Worm (Caenorhabditis elegans): Measurements from ENCODE around the gene F53E10.6.
A peak's percentile ranks its signal among the peaks of the same experiment; 100 is the strongest.

The F53E10.6 gene

DNA sequence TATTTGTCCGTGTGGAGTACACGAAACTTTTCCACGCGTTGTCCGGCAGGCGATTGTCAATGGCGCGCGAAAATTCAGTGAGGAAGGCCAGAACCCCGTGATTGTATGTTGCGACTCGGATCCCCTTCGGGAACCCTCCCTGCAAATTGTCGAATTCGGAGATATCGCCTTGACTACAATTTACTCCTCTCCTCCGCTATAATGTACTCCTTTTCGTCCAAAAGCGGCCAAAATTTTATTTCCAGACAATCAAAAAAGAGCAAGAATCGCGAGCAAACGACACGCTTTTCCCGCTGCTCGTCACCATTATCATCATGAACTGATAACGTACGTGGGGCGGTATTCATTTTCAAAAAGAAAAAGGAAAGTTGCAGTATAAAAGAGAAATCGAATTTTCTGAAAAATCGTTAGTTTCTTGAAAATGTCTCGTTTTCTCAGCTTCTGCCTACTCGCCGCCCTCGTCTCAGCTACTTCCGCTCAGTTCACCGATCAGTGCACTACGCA is 10.6 kb downstream of the F53E10.6 start, which contains the start of gene irg-3:
TSS of gene irg-3 (plus strand) at position 419 of the 504 bp plus-strand sequence.
- 0 out of 2 replicates have a peak, but pooled peaks have one; percentile 26 for TF ChIP-seq dox-1 (GFP tag; IDR thresholded peaks at IDR 0.05)
- TF ChIP-seq somi-1 (GFP tag; optimal IDR thresholded peaks at IDR 0.05) = no peak
- peak; percentile 57 for TF ChIP-seq nhr-80 (tag; optimal IDR thresholded peaks at IDR 0.05)
- no peak for TF ChIP-seq efl-1 (GFP tag; optimal IDR thresholded peaks at IDR 0.05)
- TF ChIP-seq ceh-79 (tag; optimal IDR thresholded peaks at IDR 0.05) = no peak
- no peak for TF ChIP-seq K12H6.12 (tag; optimal IDR thresholded peaks at IDR 0.05)

DNA sequence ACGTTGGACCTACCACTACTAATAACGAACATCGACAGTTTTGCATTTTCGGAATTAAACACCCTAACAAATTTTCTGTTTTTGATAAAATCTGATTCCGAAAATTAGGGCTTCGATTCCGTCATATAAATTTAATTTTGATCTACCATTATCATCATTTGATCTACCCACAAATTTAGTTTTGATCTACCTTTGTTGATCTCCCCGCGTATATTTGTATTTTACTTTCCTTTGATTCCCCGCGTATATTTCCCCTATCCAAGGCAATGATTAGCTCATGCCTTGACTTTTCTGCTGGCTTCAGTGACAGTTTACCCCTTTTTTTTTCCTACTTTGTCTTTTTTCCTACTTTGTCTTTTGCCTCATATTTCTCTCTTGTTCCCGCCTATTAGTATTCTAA is 13.0 kb downstream of the F53E10.6 start:
- no peak for TF ChIP-seq aptf-3 (GFP tag; IDR thresholded peaks at IDR 0.05)
- TF ChIP-seq lin-26 (GFP tag; IDR thresholded peaks at IDR 0.05) = no peak
- TF ChIP-seq repo-1 (tag; optimal IDR thresholded peaks at IDR 0.05) = no peak
- TF ChIP-seq K12H6.12 (tag; optimal IDR thresholded peaks at IDR 0.05) = no peak
- peak; percentile 30 for TF ChIP-seq xnd-1 (tag; optimal IDR thresholded peaks at IDR 0.05)
- no peak for TF ChIP-seq dox-1 (GFP tag; IDR thresholded peaks at IDR 0.05)
- TF ChIP-seq ztf-26 (tag; optimal IDR thresholded peaks at IDR 0.05) = no peak
- TF ChIP-seq hlh-12 (tag; optimal IDR thresholded peaks at IDR 0.05) = no peak
- TF ChIP-seq attf-3 (GFP tag; conservative IDR thresholded peaks at IDR 0.05) = no peak
- no peak for TF ChIP-seq tlf-1 (GFP tag; optimal IDR thresholded peaks at IDR 0.05)
- no peak for TF ChIP-seq let-607 (tag; optimal IDR thresholded peaks at IDR 0.05)
- no peak for TF ChIP-seq nhr-80 (tag; optimal IDR thresholded peaks at IDR 0.05)
- TF ChIP-seq snpc-4 (GFP tag; optimal IDR thresholded peaks at IDR 0.05) = no peak
- no peak for TF ChIP-seq snpc-4 (tag; optimal IDR thresholded peaks at IDR 0.05)
- no peak for TF ChIP-seq bed-2 (GFP tag; IDR thresholded peaks at IDR 0.05)
- TF ChIP-seq Y53F4B.3 (GFP tag; IDR thresholded peaks at IDR 0.05) = no peak
- TF ChIP-seq F49E8.2 (tag; optimal IDR thresholded peaks at IDR 0.05; ENCODE audit: insufficient read depth) = no peak
- no peak for TF ChIP-seq nfya-1 (tag; optimal IDR thresholded peaks at IDR 0.05; ENCODE audit: borderline replicate concordance, insufficient read depth)
- no peak for TF ChIP-seq nhr-120 (GFP tag; IDR thresholded peaks at IDR 0.05)
- TF ChIP-seq Y53G8AR.9 (GFP tag; conservative IDR thresholded peaks at IDR 0.05) = no peak
- no peak for TF ChIP-seq T26A5.8 (tag; optimal IDR thresholded peaks at IDR 0.05)
- no peak for TF ChIP-seq zim-3 (tag; optimal IDR thresholded peaks at IDR 0.05)
- TF ChIP-seq sdz-38 (tag; optimal IDR thresholded peaks at IDR 0.05) = no peak
- peak; percentile 47 for TF ChIP-seq dpl-1 (GFP tag; optimal IDR thresholded peaks at IDR 0.05)
- TF ChIP-seq lsy-27 (tag; optimal IDR thresholded peaks at IDR 0.05; ENCODE audit: borderline replicate concordance, insufficient read depth) = no peak
- TF ChIP-seq mes-4 (tag; optimal IDR thresholded peaks at IDR 0.05) = no peak
- no peak for TF ChIP-seq ceh-40 (GFP tag; IDR thresholded peaks at IDR 0.05)
- TF ChIP-seq F52B5.7 (tag; optimal IDR thresholded peaks at IDR 0.05) = no peak
- no peak for TF ChIP-seq nfya-2 (GFP tag; IDR thresholded peaks at IDR 0.05)
- TF ChIP-seq efl-1 (GFP tag; optimal IDR thresholded peaks at IDR 0.05) = peak; percentile 72
- TF ChIP-seq ceh-79 (tag; optimal IDR thresholded peaks at IDR 0.05) = no peak
- TF ChIP-seq madf-6 (GFP tag; IDR thresholded peaks at IDR 0.05) = peak; percentile 78
- TF ChIP-seq hlh-26 (GFP tag; conservative IDR thresholded peaks at IDR 0.05) = no peak
- no peak for TF ChIP-seq egrh-3 (GFP tag; IDR thresholded peaks at IDR 0.05)
- no peak for TF ChIP-seq ceh-91 (GFP tag; IDR thresholded peaks at IDR 0.05)
- peak; percentile 55 for TF ChIP-seq madf-8 (GFP tag; conservative IDR thresholded peaks at IDR 0.05)

DNA sequence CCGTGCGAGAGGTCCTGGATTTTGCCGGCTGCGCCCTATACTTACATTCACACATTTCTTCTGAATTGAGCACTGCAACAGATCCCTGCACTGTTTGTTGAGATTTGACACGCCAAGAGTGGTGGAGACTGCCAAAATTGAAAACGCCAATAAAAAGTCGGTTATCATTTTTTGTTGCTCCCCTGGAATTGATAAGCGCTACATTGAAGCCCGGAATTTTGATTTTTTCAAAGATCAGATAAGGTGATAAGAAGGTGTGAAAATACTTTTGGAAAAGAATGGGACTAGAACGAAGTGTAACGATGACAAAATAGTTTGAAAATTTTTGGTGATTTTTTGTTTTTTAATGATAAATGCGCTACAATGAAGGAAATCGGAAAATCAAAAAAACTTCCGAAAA is 17.1 kb downstream of the F53E10.6 start, which contains the start of gene C29G2.6:
TSS of gene C29G2.6 (minus strand) at position 182 of the 400 bp plus-strand sequence.
- TF ChIP-seq F49E8.2 (tag; optimal IDR thresholded peaks at IDR 0.05; ENCODE audit: insufficient read depth) (no peak), nhr-80 (tag; optimal IDR thresholded peaks at IDR 0.05) (peak; percentile 42)

Measured in whole organism, young adult.